Worm (Caenorhabditis elegans) whole organism, L4/young adult: ENCODE data around the gene D2096.9.

Source experiments
- W03F9.2 ChIP-seq: fragments of 150-350 bp; optimal IDR thresholded peaks from 2 replicates; lab custom pipeline; 2014; ENCODE audit warnings: missing biosample characterization, missing genetic modification characterization
- dao-5 ChIP-seq: sonication (generic microtip); optimal IDR thresholded peaks from 2 replicates; lab custom pipeline; 2016; ENCODE audit warnings: missing genotype, missing genetic modification characterization, moderate library complexity, missing compliant biosample characterization
- him-1 ChIP-seq: sonication (generic microtip); optimal IDR thresholded peaks from 2 replicates; lab custom pipeline; 2016; ENCODE audit warnings: missing genotype, missing genetic modification reagents, missing genetic modification characterization, missing compliant biosample characterization

ce11 chrIV:8428492-8428891, 45.9 kb upstream of the D2096.9 start:
- TF ChIP-seq dao-5 (tag; lab: Kevin White, UChicago) (no peak), W03F9.2 (tag; lab: Kevin White, UChicago) (peak; percentile 79), him-1 (tag; lab: Kevin White, UChicago) (peak; percentile 89)
